Fruit fly (Drosophila melanogaster) whole organism, prepupa: ENCODE data around the gene ppk28.

ENCODE experiments used
- Blimp-1 ChIP-seq: fragments of 200-800 bp; sonication (Bioruptor generic); optimal IDR thresholded peaks from 3 replicates; lab custom pipeline; 2017; ENCODE audit warnings: missing biosample characterization, missing genetic modification characterization, mild to moderate bottlenecking, moderate library complexity, missing genetic modification reagents
- CG10631 ChIP-seq: fragments of 200-800 bp; sonication (Bioruptor generic); optimal IDR thresholded peaks from 2 replicates; lab custom pipeline; 2016; ENCODE audit warnings: missing biosample characterization, missing genetic modification characterization
- CG10669 ChIP-seq: fragments of 200-800 bp; sonication (Bioruptor generic); optimal IDR thresholded peaks from 3 replicates; lab custom pipeline; 2018; ENCODE audit warnings: missing biosample characterization, mild to moderate bottlenecking, missing genetic modification characterization, moderate library complexity
- CG11902 ChIP-seq: fragments of 200-800 bp; sonication (Bioruptor generic); optimal IDR thresholded peaks from 3 replicates; lab custom pipeline; 2016; ENCODE audit warnings: missing biosample characterization, missing genetic modification characterization
- CG15336 ChIP-seq: fragments of 200-800 bp; sonication (Bioruptor generic); IDR thresholded peaks from 2 replicates; pipeline ENCODE4 v1.3.6; 2022; ENCODE audit warnings: missing biosample characterization, missing genetic modification characterization
- CG1621 ChIP-seq: fragments of 200-800 bp; sonication (Bioruptor generic); optimal IDR thresholded peaks from 3 replicates; lab custom pipeline; 2018; ENCODE audit warnings: missing biosample characterization, mild to moderate bottlenecking, missing genetic modification characterization
- CG16779 ChIP-seq: fragments of 200-800 bp; sonication (Bioruptor generic); optimal IDR thresholded peaks from 3 replicates; lab custom pipeline; 2017; ENCODE audit warnings: missing biosample characterization, mild to moderate bottlenecking, missing genetic modification characterization
- CG3032 ChIP-seq: fragments of 200-800 bp; optimal IDR thresholded peaks from 2 replicates; lab custom pipeline; 2019; ENCODE audit warnings: missing biosample characterization, mild to moderate bottlenecking, missing genetic modification characterization, moderate library complexity
- CG31627 ChIP-seq: fragments of 200-800 bp; sonication (Bioruptor generic); optimal IDR thresholded peaks from 3 replicates; lab custom pipeline; 2016; ENCODE audit warnings: missing biosample characterization, missing genetic modification characterization
- CG6163 ChIP-seq: fragments of 200-800 bp; sonication (Bioruptor generic); IDR thresholded peaks from 3 replicates; pipeline ENCODE4 v1.3.6; 2022; ENCODE audit warnings: missing biosample characterization, missing genetic modification characterization
- CG6276 ChIP-seq: fragments of 200-800 bp; sonication (Bioruptor generic); optimal IDR thresholded peaks from 2 replicates; lab custom pipeline; 2017; ENCODE audit warnings: missing biosample characterization, mild to moderate bottlenecking, missing genetic modification characterization
- CG6792 ChIP-seq: fragments of 200-800 bp; sonication (Bioruptor generic); optimal IDR thresholded peaks from 3 replicates; lab custom pipeline; 2016; ENCODE audit warnings: missing biosample characterization, missing genetic modification characterization
- CG6808 ChIP-seq: fragments of 200-800 bp; sonication (Bioruptor generic); optimal IDR thresholded peaks from 3 replicates; lab custom pipeline; 2017; ENCODE audit warnings: missing biosample characterization, missing genetic modification characterization, mild to moderate bottlenecking, moderate library complexity, missing genetic modification reagents
- CG6854 ChIP-seq: fragments of 200-800 bp; sonication (Bioruptor generic); optimal IDR thresholded peaks from 2 replicates; lab custom pipeline; 2017; ENCODE audit warnings: missing biosample characterization, mild to moderate bottlenecking, missing genetic modification characterization
- CG7368 ChIP-seq: fragments of 200-800 bp; sonication (Bioruptor generic); optimal IDR thresholded peaks from 3 replicates; lab custom pipeline; 2016; ENCODE audit warnings: missing biosample characterization, missing genetic modification characterization
- CG8119 ChIP-seq: fragments of 200-800 bp; sonication (Bioruptor generic); IDR thresholded peaks from 3 replicates; pipeline ENCODE4 v1.3.6; 2022; ENCODE audit warnings: missing biosample characterization, missing genetic modification characterization
- CG8632 ChIP-seq: fragments of 200-800 bp; sonication (Bioruptor generic); optimal IDR thresholded peaks from 3 replicates; lab custom pipeline; 2016; ENCODE audit warnings: missing biosample characterization, missing genetic modification characterization
- CG9139 ChIP-seq: fragments of 200-800 bp; sonication (Bioruptor generic); optimal IDR thresholded peaks from 3 replicates; lab custom pipeline; 2017; ENCODE audit warnings: missing biosample characterization, mild to moderate bottlenecking, missing genetic modification characterization
- Eip75B ChIP-seq: fragments of 200-800 bp; sonication (Bioruptor generic); optimal IDR thresholded peaks from 3 replicates; lab custom pipeline; 2016; ENCODE audit warnings: missing biosample characterization, missing genetic modification characterization
- Eip78C ChIP-seq: fragments of 200-800 bp; sonication (Bioruptor generic); peaks from one replicate; lab custom pipeline; 2016; ENCODE audit warnings: missing biosample characterization, missing genetic modification characterization
- Ets21C ChIP-seq: fragments of 200-800 bp; sonication (Bioruptor generic); optimal IDR thresholded peaks from 3 replicates; lab custom pipeline; 2016; ENCODE audit warnings: missing biosample characterization, missing genetic modification characterization
- Ets96B ChIP-seq: fragments of 200-800 bp; optimal IDR thresholded peaks from 2 replicates; lab custom pipeline; 2019; ENCODE audit warnings: missing biosample characterization, mild to moderate bottlenecking, missing genetic modification characterization, moderate library complexity
- Gug ChIP-seq: fragments of 200-800 bp; sonication (Bioruptor generic); IDR thresholded peaks from 2 replicates; pipeline ENCODE4 v1.3.6; 2022; ENCODE audit warnings: missing biosample characterization, missing genetic modification characterization
- Hr38 ChIP-seq: sonication (Bioruptor generic); optimal IDR thresholded peaks from 2 replicates; lab custom pipeline; 2016; ENCODE audit warnings: missing biosample characterization, missing genetic modification characterization
- Hr39 ChIP-seq: fragments of 200-800 bp; sonication (Bioruptor generic); optimal IDR thresholded peaks from 2 replicates; lab custom pipeline; 2016; ENCODE audit warnings: missing biosample characterization, missing genetic modification characterization
- Hr4 ChIP-seq: fragments of 200-800 bp; sonication (Bioruptor generic); optimal IDR thresholded peaks from 3 replicates; lab custom pipeline; 2016; ENCODE audit warnings: missing biosample characterization, missing genetic modification characterization
- Met ChIP-seq: fragments of 200-800 bp; sonication (Bioruptor generic); optimal IDR thresholded peaks from 3 replicates; lab custom pipeline; 2016; ENCODE audit warnings: missing biosample characterization, missing genetic modification characterization
- OdsH ChIP-seq: fragments of 200-800 bp; sonication (Bioruptor generic); optimal IDR thresholded peaks from 3 replicates; lab custom pipeline; 2016; ENCODE audit warnings: missing biosample characterization, missing genetic modification characterization
- Smox ChIP-seq: fragments of 200-800 bp; sonication (Bioruptor generic); optimal IDR thresholded peaks from 3 replicates; lab custom pipeline; 2016; ENCODE audit warnings: missing biosample characterization, missing genetic modification characterization
- Sox102F ChIP-seq: fragments of 200-800 bp; sonication (Bioruptor generic); optimal IDR thresholded peaks from 2 replicates; lab custom pipeline; 2016; ENCODE audit warnings: missing biosample characterization, mild to moderate bottlenecking, missing genetic modification characterization
- Sox14 ChIP-seq: fragments of 200-800 bp; sonication (Bioruptor generic); optimal IDR thresholded peaks from 3 replicates; lab custom pipeline; 2016; ENCODE audit warnings: missing biosample characterization, missing genetic modification characterization
- Sox15 ChIP-seq: fragments of 200-800 bp; sonication (Bioruptor generic); optimal IDR thresholded peaks from 3 replicates; lab custom pipeline; 2016; ENCODE audit warnings: missing biosample characterization, missing genetic modification characterization
- achi ChIP-seq: fragments of 200-800 bp; sonication (Bioruptor generic); optimal IDR thresholded peaks from 3 replicates; lab custom pipeline; 2016; ENCODE audit warnings: missing biosample characterization, missing genetic modification characterization
- acj6 ChIP-seq: fragments of 200-800 bp; sonication (Bioruptor generic); optimal IDR thresholded peaks from 3 replicates; lab custom pipeline; 2016; ENCODE audit warnings: missing biosample characterization, missing genetic modification characterization
- cyc ChIP-seq: fragments of 200-800 bp; sonication (Bioruptor generic); optimal IDR thresholded peaks from 3 replicates; lab custom pipeline; 2016; ENCODE audit warnings: missing biosample characterization, missing genetic modification characterization
- dac ChIP-seq: fragments of 200-800 bp; sonication (Bioruptor generic); optimal IDR thresholded peaks from 2 replicates; lab custom pipeline; 2017; ENCODE audit warnings: missing biosample characterization, mild to moderate bottlenecking, missing genetic modification characterization
- dsx ChIP-seq: fragments of 200-800 bp; optimal IDR thresholded peaks from 3 replicates; lab custom pipeline; 2019; ENCODE audit warnings: missing biosample characterization, mild to moderate bottlenecking, missing genetic modification characterization, moderate library complexity; ENCODE audit not compliant: poor library complexity, severe bottlenecking
- eg ChIP-seq: fragments of 200-800 bp; sonication (Bioruptor generic); IDR thresholded peaks from 3 replicates; pipeline ENCODE4 v1.3.6; 2022; ENCODE audit warnings: missing biosample characterization, missing genetic modification characterization
- fd59A ChIP-seq: fragments of 200-800 bp; sonication (Bioruptor generic); optimal IDR thresholded peaks from 2 replicates; lab custom pipeline; 2017; ENCODE audit warnings: missing biosample characterization, mild to moderate bottlenecking, missing genetic modification characterization, missing genetic modification reagents
- fd85E ChIP-seq: fragments of 200-800 bp; sonication (Bioruptor generic); optimal IDR thresholded peaks from 3 replicates; lab custom pipeline; 2016; ENCODE audit warnings: missing biosample characterization, missing genetic modification characterization
- fkh ChIP-seq: fragments of 200-800 bp; sonication (Bioruptor generic); optimal IDR thresholded peaks from 3 replicates; lab custom pipeline; 2017; ENCODE audit warnings: missing biosample characterization, mild to moderate bottlenecking, missing genetic modification characterization, moderate library complexity
- net ChIP-seq: fragments of 200-800 bp; sonication (Bioruptor generic); optimal IDR thresholded peaks from 3 replicates; lab custom pipeline; 2016; ENCODE audit warnings: missing biosample characterization, missing genetic modification characterization
- pdm3 ChIP-seq: fragments of 200-800 bp; sonication (Bioruptor generic); optimal IDR thresholded peaks from 3 replicates; lab custom pipeline; 2016; ENCODE audit warnings: missing biosample characterization, missing genetic modification characterization
- spab ChIP-seq: fragments of 200-800 bp; sonication (Bioruptor generic); optimal IDR thresholded peaks from 2 replicates; lab custom pipeline; 2017; ENCODE audit warnings: missing biosample characterization, mild to moderate bottlenecking, missing genetic modification characterization, missing genetic modification reagents
- ss ChIP-seq, 2 experiments: fragments of 200-800 bp; sonication (Bioruptor generic); optimal IDR thresholded peaks; 2 replicates in 1 of 2; 3 replicates in 1 of 2; lab custom pipeline; 2017 to 2018; ENCODE audit warnings: mild to moderate bottlenecking in 2 of 2, missing biosample characterization in 2 of 2, missing genetic modification characterization in 2 of 2, moderate library complexity in 1 of 2
- svp ChIP-seq: fragments of 200-800 bp; sonication (Bioruptor generic); peaks from one replicate; lab custom pipeline; 2016; ENCODE audit warnings: missing biosample characterization, missing genetic modification characterization
- topi ChIP-seq: fragments of 200-800 bp; sonication (Bioruptor generic); optimal IDR thresholded peaks from 3 replicates; lab custom pipeline; 2016; ENCODE audit warnings: missing biosample characterization, missing genetic modification characterization
- vri ChIP-seq: fragments of 200-800 bp; sonication (Bioruptor generic); optimal IDR thresholded peaks from 3 replicates; lab custom pipeline; 2016; ENCODE audit warnings: missing biosample characterization, mild to moderate bottlenecking, missing genetic modification characterization

Gene ppk28

DNA sequence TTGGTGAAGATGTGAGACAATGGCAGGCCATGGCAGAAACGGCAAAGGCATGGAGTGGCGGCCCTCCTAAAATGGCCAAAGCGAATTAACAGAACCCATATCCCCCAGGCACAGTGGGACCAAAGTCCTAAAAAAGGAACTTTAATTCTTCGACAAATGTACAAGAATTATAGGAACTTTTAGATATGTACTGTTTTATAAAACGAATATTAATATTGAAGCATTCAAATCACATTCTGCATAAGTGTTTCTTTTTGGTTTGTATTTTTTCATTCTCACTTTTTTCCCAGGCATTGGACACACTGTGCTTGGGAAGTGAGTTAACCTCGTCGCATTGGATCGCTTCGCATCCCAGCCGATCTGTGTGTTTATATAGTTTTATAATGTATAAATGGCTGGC is 40.9 kb upstream of the ppk28 start (continued):
- TF ChIP-seq CG8119 (GFP tag; lab: Robert Waterston, UW) (peak; percentile 38; the same call in 1 of the 3 replicates), eg (GFP tag; lab: Robert Waterston, UW) (no peak), fkh (GFP tag; lab: Kevin White, UChicago) (no peak), Eip78C (peak; percentile 91), topi (GFP tag; lab: Kevin White, UChicago) (peak; percentile 47), Met (GFP tag; lab: Kevin White, UChicago) (peak; percentile 42), fd85E (GFP tag; lab: Kevin White, UChicago) (no peak), pdm3 (GFP tag; lab: Kevin White, UChicago) (peak; percentile 9), CG3032 (tag; lab: Kevin White, UChicago) (peak; percentile 23), Sox102F (GFP tag; lab: Kevin White, UChicago) (peak; percentile 26), svp (GFP tag; lab: Kevin White, UChicago) (peak; percentile 86), CG31627 (GFP tag; lab: Kevin White, UChicago) (no peak), spab (peak; percentile 16), dsx (GFP tag; lab: Kevin White, UChicago) (peak; percentile 62), CG7368 (no peak), CG10631 (GFP tag; lab: Kevin White, UChicago) (peak; percentile 34), CG1621 (peak; percentile 8), Hr39 (GFP tag; lab: Kevin White, UChicago) (no peak), vri (peak; percentile 3), CG6854 (GFP tag; lab: Kevin White, UChicago) (no peak), cyc (GFP tag; lab: Kevin White, UChicago) (no peak), dac (GFP tag; lab: Kevin White, UChicago) (no peak), ss (GFP tag; optimal IDR thresholded peaks at IDR 0.05; lab: Kevin White, UChicago) (peak; percentile 59 to 70), CG11902 (GFP tag; lab: Kevin White, UChicago) (no peak), CG6276 (peak; percentile 24), CG6808 (peak; percentile 39), Gug (GFP tag; lab: Robert Waterston, UW) (no peak), CG16779 (tag; lab: Kevin White, UChicago) (no peak), Ets21C (no peak), OdsH (GFP tag; lab: Kevin White, UChicago) (peak; percentile 14), acj6 (peak; percentile 18)

DNA sequence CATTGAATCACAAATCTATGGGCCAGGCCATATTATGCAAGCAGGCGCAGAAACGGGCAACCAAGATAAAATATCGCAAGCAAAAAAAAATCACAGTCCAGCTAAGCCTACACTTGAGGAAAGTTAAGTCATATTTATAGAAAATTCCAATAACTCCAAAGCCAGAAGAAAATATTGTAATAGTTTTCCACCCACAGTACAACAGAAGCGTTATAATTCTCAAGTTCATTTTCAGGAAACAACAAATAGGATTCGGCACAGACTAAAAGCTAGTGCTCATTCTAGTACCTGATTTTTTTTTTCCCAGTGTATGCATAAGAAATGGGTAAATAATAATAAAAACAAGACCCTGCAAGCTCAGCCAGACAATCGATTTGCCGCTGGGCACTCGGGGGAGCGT is 40.1 kb upstream of the ppk28 start:
- TF ChIP-seq CG6854 (GFP tag; lab: Kevin White, UChicago) (no peak), Met (GFP tag; lab: Kevin White, UChicago) (peak; percentile 10), CG10669 (GFP tag; lab: Kevin White, UChicago) (no peak), net (GFP tag; lab: Kevin White, UChicago) (no peak), pdm3 (GFP tag; lab: Kevin White, UChicago) (peak; percentile 50), acj6 (peak; percentile 40), CG3032 (tag; lab: Kevin White, UChicago) (peak; percentile 37), CG16779 (tag; lab: Kevin White, UChicago) (no peak), CG6792 (GFP tag; lab: Kevin White, UChicago) (peak; percentile 13), CG10631 (GFP tag; lab: Kevin White, UChicago) (peak; percentile 42), topi (GFP tag; lab: Kevin White, UChicago) (peak; percentile 1), Ets21C (no peak), CG15336 (GFP tag; lab: Robert Waterston, UW) (peak; percentile 65; the same call in 1 of the 2 replicates), fd59A (GFP tag; lab: Kevin White, UChicago) (peak; percentile 2), dac (GFP tag; lab: Kevin White, UChicago) (no peak), CG9139 (GFP tag; lab: Kevin White, UChicago) (no peak), CG6808 (peak; percentile 17), Sox15 (GFP tag; lab: Kevin White, UChicago) (no peak), cyc (GFP tag; lab: Kevin White, UChicago) (no peak), Hr39 (GFP tag; lab: Kevin White, UChicago) (no peak), Hr4 (peak; percentile 63), Sox14 (GFP tag; lab: Kevin White, UChicago) (peak; percentile 30), Eip75B (GFP tag; lab: Kevin White, UChicago) (peak; percentile 37), OdsH (GFP tag; lab: Kevin White, UChicago) (peak; percentile 54), CG8632 (GFP tag; lab: Kevin White, UChicago) (peak; percentile 30), achi (peak; percentile 47), Sox102F (GFP tag; lab: Kevin White, UChicago) (no peak), CG6163 (GFP tag; lab: Robert Waterston, UW) (no peak), Smox (GFP tag; lab: Kevin White, UChicago) (peak; percentile 7), Blimp-1 (GFP tag; lab: Kevin White, UChicago) (no peak), fd85E (GFP tag; lab: Kevin White, UChicago) (no peak), Ets96B (tag; lab: Kevin White, UChicago) (peak; percentile 15), CG11902 (GFP tag; lab: Kevin White, UChicago) (no peak), Hr38 (GFP tag; lab: Kevin White, UChicago) (no peak), eg (GFP tag; lab: Robert Waterston, UW) (0 out of 3 replicates have a peak, but pooled peaks have one; percentile 38), CG8119 (GFP tag; lab: Robert Waterston, UW) (peak; percentile 46; the same call in 2 of the 3 replicates)
